Worm (Caenorhabditis elegans) whole organism, late embryonic: ENCODE data around the gene clec-19.

ENCODE experiments used
- C38D4.7 ChIP-seq: fragments of 200-800 bp; sonication (Bioruptor generic); optimal IDR thresholded peaks from 2 replicates; lab custom pipeline; 2018; ENCODE audit warnings: mild to moderate bottlenecking, missing genetic modification characterization, moderate library complexity, missing compliant biosample characterization
- F13H6.1 ChIP-seq: sonication (generic microtip); optimal IDR thresholded peaks from 2 replicates; lab custom pipeline; 2016; ENCODE audit warnings: missing genetic modification characterization, missing compliant biosample characterization
- K02D7.2 ChIP-seq: sonication (generic microtip); optimal IDR thresholded peaks from 2 replicates; lab custom pipeline; 2017; ENCODE audit warnings: mild to moderate bottlenecking, missing genetic modification characterization, missing compliant biosample characterization
- K09A11.1 ChIP-seq: sonication (generic microtip); optimal IDR thresholded peaks from 2 replicates; lab custom pipeline; 2017; ENCODE audit warnings: antibody characterized with exemption, mild to moderate bottlenecking, missing genetic modification characterization, missing compliant biosample characterization; ENCODE audit not compliant: insufficient read depth
- T23F11.4 ChIP-seq: fragments of 200-800 bp; sonication (Bioruptor generic); optimal IDR thresholded peaks from 2 replicates; lab custom pipeline; 2018; ENCODE audit warnings: mild to moderate bottlenecking, missing genetic modification characterization, missing compliant biosample characterization
- ahr-1 ChIP-seq: sonication (generic microtip); optimal IDR thresholded peaks from 2 replicates; lab custom pipeline; 2016; ENCODE audit warnings: missing genetic modification characterization, missing compliant biosample characterization
- ama-1 ChIP-seq: fragments of 150-350 bp; optimal IDR thresholded peaks from 2 replicates; lab custom pipeline; 2014
- ceh-14 ChIP-seq: sonication (generic microtip); optimal IDR thresholded peaks from 2 replicates; lab custom pipeline; 2016; ENCODE audit warnings: missing genotype, missing genetic modification characterization, missing compliant biosample characterization
- ceh-19 ChIP-seq: fragments of 200-800 bp; sonication (Bioruptor generic); optimal IDR thresholded peaks from 2 replicates; lab custom pipeline; 2018; ENCODE audit warnings: mild to moderate bottlenecking, missing genetic modification characterization, missing compliant biosample characterization
- ceh-22 ChIP-seq: sonication (generic microtip); optimal IDR thresholded peaks from 2 replicates; lab custom pipeline; 2017; ENCODE audit warnings: missing biosample characterization, missing genetic modification characterization
- ceh-30 ChIP-seq: fragments of 150-350 bp; optimal IDR thresholded peaks from 2 replicates; lab custom pipeline; 2014; ENCODE audit warnings: missing biosample characterization, missing genetic modification characterization
- ceh-31 ChIP-seq: sonication (generic microtip); optimal IDR thresholded peaks from 2 replicates; lab custom pipeline; 2016; ENCODE audit warnings: missing genetic modification characterization, missing compliant biosample characterization
- ceh-48 ChIP-seq: sonication (generic microtip); optimal IDR thresholded peaks from 2 replicates; lab custom pipeline; 2016; ENCODE audit warnings: missing genetic modification characterization, inconsistent platforms, missing compliant biosample characterization
- ceh-6 ChIP-seq: fragments of 200-800 bp; sonication (Bioruptor generic); optimal IDR thresholded peaks from 2 replicates; lab custom pipeline; 2018; ENCODE audit warnings: mild to moderate bottlenecking, missing genetic modification characterization, missing compliant biosample characterization
- ceh-9 ChIP-seq: sonication (generic microtip); optimal IDR thresholded peaks from 2 replicates; lab custom pipeline; 2016; ENCODE audit warnings: mild to moderate bottlenecking, missing genetic modification characterization, inconsistent platforms, missing compliant biosample characterization
- che-1 ChIP-seq: sonication (generic microtip); optimal IDR thresholded peaks from 2 replicates; lab custom pipeline; 2016; ENCODE audit warnings: mild to moderate bottlenecking, missing genetic modification characterization, missing compliant biosample characterization
- dmd-4 ChIP-seq: sonication (generic microtip); optimal IDR thresholded peaks from 2 replicates; lab custom pipeline; 2016; ENCODE audit warnings: borderline replicate concordance, missing genetic modification characterization, missing compliant biosample characterization
- dve-1 ChIP-seq: sonication (generic microtip); optimal IDR thresholded peaks from 2 replicates; lab custom pipeline; 2017; ENCODE audit warnings: antibody characterized with exemption, mild to moderate bottlenecking, missing genetic modification characterization, missing compliant biosample characterization
- elt-2 ChIP-seq: sonication (generic microtip); optimal IDR thresholded peaks from 2 replicates; lab custom pipeline; 2016; ENCODE audit warnings: missing genetic modification reagents, missing genetic modification characterization, missing compliant biosample characterization
- elt-4 ChIP-seq: sonication (generic microtip); optimal IDR thresholded peaks from 2 replicates; lab custom pipeline; 2016; ENCODE audit warnings: missing genetic modification characterization, missing compliant biosample characterization
- eyg-1 ChIP-seq: sonication (generic microtip); optimal IDR thresholded peaks from 2 replicates; lab custom pipeline; 2016; ENCODE audit warnings: missing genotype, missing genetic modification characterization, missing compliant biosample characterization
- fax-1 ChIP-seq: sonication (generic microtip); optimal IDR thresholded peaks from 2 replicates; lab custom pipeline; 2016; ENCODE audit warnings: missing genotype, missing genetic modification characterization, missing compliant biosample characterization
- fkh-10 ChIP-seq: fragments of 150-350 bp; optimal IDR thresholded peaks from 2 replicates; lab custom pipeline; 2014; ENCODE audit warnings: missing biosample characterization, missing genetic modification reagents, missing genetic modification characterization
- gmeb-2 ChIP-seq: sonication (generic microtip); optimal IDR thresholded peaks from 2 replicates; lab custom pipeline; 2016; ENCODE audit warnings: missing genetic modification characterization, inconsistent platforms, missing compliant biosample characterization
- hlh-13 ChIP-seq: fragments of 200-800 bp; sonication (Bioruptor generic); optimal IDR thresholded peaks from 2 replicates; lab custom pipeline; 2018; ENCODE audit warnings: mild to moderate bottlenecking, missing genetic modification characterization, missing compliant biosample characterization
- hlh-15 ChIP-seq: sonication (generic microtip); optimal IDR thresholded peaks from 2 replicates; lab custom pipeline; 2016; ENCODE audit warnings: missing genetic modification characterization, missing compliant biosample characterization
- hlh-8 ChIP-seq: sonication (generic microtip); optimal IDR thresholded peaks from 2 replicates; lab custom pipeline; 2016; ENCODE audit warnings: missing genotype, missing genetic modification characterization, missing compliant biosample characterization
- lin-11 ChIP-seq: fragments of 200-800 bp; sonication (Bioruptor generic); optimal IDR thresholded peaks from 2 replicates; lab custom pipeline; 2018; ENCODE audit warnings: mild to moderate bottlenecking, missing genetic modification characterization, missing compliant biosample characterization
- madf-2 ChIP-seq: sonication (generic microtip); optimal IDR thresholded peaks from 2 replicates; lab custom pipeline; 2017; ENCODE audit warnings: missing genetic modification characterization, missing compliant biosample characterization
- mec-3 ChIP-seq: sonication (generic microtip); optimal IDR thresholded peaks from 2 replicates; lab custom pipeline; 2016; ENCODE audit warnings: borderline replicate concordance, missing genetic modification characterization, missing compliant biosample characterization
- nfya-1 ChIP-seq: sonication (generic microtip); optimal IDR thresholded peaks from 2 replicates; lab custom pipeline; 2017; ENCODE audit warnings: missing genetic modification characterization, mild to moderate bottlenecking, missing compliant biosample characterization, antibody characterized with exemption, moderate library complexity
- nhr-11 ChIP-seq: fragments of 150-350 bp; optimal IDR thresholded peaks from 2 replicates; lab custom pipeline; 2014; ENCODE audit warnings: missing biosample characterization, missing genetic modification characterization
- nhr-232 ChIP-seq: sonication (generic microtip); optimal IDR thresholded peaks from 2 replicates; lab custom pipeline; 2016; ENCODE audit warnings: missing genetic modification characterization, missing compliant biosample characterization
- pax-1 ChIP-seq: fragments of 150-350 bp; optimal IDR thresholded peaks from 2 replicates; lab custom pipeline; 2014; ENCODE audit warnings: missing biosample characterization, missing genetic modification characterization
- pha-4 ChIP-seq: fragments of 150-350 bp; optimal IDR thresholded peaks from 2 replicates; lab custom pipeline; 2018; ENCODE audit warnings: missing biosample characterization, missing genetic modification reagents, missing genetic modification characterization
- pqm-1 ChIP-seq: sonication (generic microtip); optimal IDR thresholded peaks from 2 replicates; lab custom pipeline; 2016; ENCODE audit warnings: missing genetic modification characterization, missing compliant biosample characterization
- ref-2 ChIP-seq: sonication (generic microtip); optimal IDR thresholded peaks from 2 replicates; lab custom pipeline; 2016; ENCODE audit warnings: missing genetic modification characterization, missing compliant biosample characterization
- tbx-7 ChIP-seq: sonication (generic microtip); optimal IDR thresholded peaks from 2 replicates; lab custom pipeline; 2016; ENCODE audit warnings: missing genotype, missing genetic modification characterization, missing compliant biosample characterization
- unc-3 ChIP-seq, 2 experiments: fragments of 200-800 bp in 1 of 2; sonication (Bioruptor generic) in 1 of 2; sonication (generic microtip) in 1 of 2; conservative IDR thresholded peaks in 1 of 2; optimal IDR thresholded peaks in 1 of 2; 2 replicates each; pipeline versions ENCODE4 v1.3.6 to Lab custom; 2016 to 2022; ENCODE audit warnings: missing compliant biosample characterization in 2 of 2, missing genetic modification characterization in 2 of 2, missing genetic modification reagents in 1 of 2
- unc-42 ChIP-seq: sonication (generic microtip); optimal IDR thresholded peaks from 2 replicates; lab custom pipeline; 2016; ENCODE audit warnings: missing genotype, missing genetic modification characterization, missing compliant biosample characterization
- unc-55 ChIP-seq: sonication (generic microtip); optimal IDR thresholded peaks from 2 replicates; lab custom pipeline; 2017; ENCODE audit warnings: missing biosample characterization, missing genetic modification reagents, missing genetic modification characterization
- zip-5 ChIP-seq: sonication (generic microtip); optimal IDR thresholded peaks from 2 replicates; lab custom pipeline; 2016; ENCODE audit warnings: missing genetic modification characterization, missing compliant biosample characterization

Gene clec-19

DNA sequence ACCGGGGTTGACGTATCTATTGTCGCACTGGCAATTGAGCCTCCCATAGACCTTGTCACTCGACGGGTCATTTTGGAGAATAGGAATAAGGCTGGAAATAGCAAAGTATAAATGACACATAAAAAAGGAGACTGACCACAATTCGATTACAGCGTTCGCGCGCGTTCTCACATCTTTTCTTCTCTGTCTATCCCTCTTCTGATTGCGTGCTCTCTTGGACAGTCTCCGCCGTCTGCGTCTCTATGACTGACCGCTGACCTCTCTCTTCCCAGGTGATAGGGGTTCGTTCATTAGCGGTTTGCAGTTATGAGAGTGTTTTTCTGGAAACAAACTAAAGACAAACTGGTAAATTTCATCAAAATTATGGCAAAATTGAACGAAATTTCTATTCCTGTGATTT lies 7.9 kb upstream of the clec-19 start, which contains the start of gene ceh-83:
Gene ceh-83 (minus strand): TSS at position 181 of the 400 bp plus-strand sequence.
- no peak for TF ChIP-seq pqm-1 (tag; lab: Kevin White, UChicago)
- no peak for TF ChIP-seq che-1
- no peak for TF ChIP-seq ceh-48
- TF ChIP-seq ama-1 (lab: Kevin White, UChicago), result no peak
- TF ChIP-seq hlh-13 (GFP tag; lab: Kevin White, UChicago), result no peak
- TF ChIP-seq ceh-31 (tag; lab: Kevin White, UChicago), result no peak
- TF ChIP-seq elt-4 (tag; lab: Kevin White, UChicago), result no peak
- TF ChIP-seq unc-42 (tag; lab: Kevin White, UChicago), result no peak
- TF ChIP-seq hlh-8 (tag; lab: Kevin White, UChicago), result no peak
- no peak for TF ChIP-seq unc-3 (GFP tag; conservative IDR thresholded peaks at IDR 0.05; lab: Robert Waterston, UW)
- no peak for TF ChIP-seq unc-3 (tag; optimal IDR thresholded peaks at IDR 0.05; lab: Kevin White, UChicago)
- TF ChIP-seq K02D7.2 (tag; lab: Kevin White, UChicago), result no peak
- TF ChIP-seq, all 69 proteins: peak for 0

ce11 chrII:1738844-1739243 lies 5.4 kb upstream of the clec-19 start, which contains the start of the genes irld-9 and irld-33:
TSS of gene irld-9 (minus strand) at chrII:1738944.
TSS of gene irld-33 (plus strand) at chrII:1739052.
- TF ChIP-seq pha-4 (no peak), gmeb-2 (tag; lab: Kevin White, UChicago) (no peak), hlh-13 (GFP tag; lab: Kevin White, UChicago) (no peak), ceh-30 (tag; lab: Kevin White, UChicago) (no peak), ceh-48 (no peak), C38D4.7 (GFP tag; lab: Kevin White, UChicago) (no peak), pax-1 (tag; lab: Kevin White, UChicago) (no peak), madf-2 (tag; lab: Kevin White, UChicago) (no peak), unc-3 (GFP tag; conservative IDR thresholded peaks at IDR 0.05; lab: Robert Waterston, UW) (no peak), unc-3 (tag; optimal IDR thresholded peaks at IDR 0.05; lab: Kevin White, UChicago) (no peak), ceh-22 (tag; lab: Kevin White, UChicago) (no peak), fax-1 (tag; lab: Kevin White, UChicago) (no peak), T23F11.4 (no peak), mec-3 (tag; lab: Kevin White, UChicago) (no peak), ama-1 (lab: Kevin White, UChicago) (no peak), ceh-6 (GFP tag; lab: Kevin White, UChicago) (no peak), elt-2 (tag; lab: Kevin White, UChicago) (no peak), F13H6.1 (tag; lab: Kevin White, UChicago) (no peak), pqm-1 (tag; lab: Kevin White, UChicago) (no peak), ceh-9 (tag; lab: Kevin White, UChicago) (no peak), ahr-1 (tag; lab: Kevin White, UChicago) (no peak)

ce11 chrII:1741248-1741647 lies 3.0 kb upstream of the clec-19 start, which contains the start of gene K07G6.1:
TSS of gene K07G6.1 (plus strand) at chrII:1741548.
- TF ChIP-seq K02D7.2 (tag; lab: Kevin White, UChicago) (no peak), zip-5 (tag; lab: Kevin White, UChicago) (no peak), ceh-19 (no peak), unc-42 (tag; lab: Kevin White, UChicago) (no peak), eyg-1 (no peak), fkh-10 (no peak), ceh-31 (tag; lab: Kevin White, UChicago) (no peak), elt-4 (tag; lab: Kevin White, UChicago) (no peak), dmd-4 (no peak), T23F11.4 (no peak), tbx-7 (tag; lab: Kevin White, UChicago) (no peak)

- TF ChIP-seq nfya-1 (tag; lab: Kevin White, UChicago) (no peak), hlh-15 (tag; lab: Kevin White, UChicago) (no peak), elt-2 (tag; lab: Kevin White, UChicago) (no peak), hlh-13 (GFP tag; lab: Kevin White, UChicago) (no peak), T23F11.4 (no peak), pha-4 (no peak), ceh-14 (no peak), K09A11.1 (tag; lab: Kevin White, UChicago) (no peak), lin-11 (tag; lab: Kevin White, UChicago) (no peak), ceh-6 (GFP tag; lab: Kevin White, UChicago) (no peak), unc-55 (GFP tag; lab: Kevin White, UChicago) (no peak), nhr-11 (tag; lab: Kevin White, UChicago) (no peak), fkh-10 (no peak), che-1 (no peak), nhr-232 (tag; lab: Kevin White, UChicago) (no peak), ref-2 (tag; lab: Kevin White, UChicago) (no peak), dve-1 (tag; lab: Kevin White, UChicago) (no peak)
These were observed 1.7 kb upstream of the clec-19 start, which contains the start of gene F36H5.12 for ce11 chrII:1742535-1742934. TSS of gene F36H5.12 (plus strand) at chrII:1742835.
